Fruit fly (Drosophila melanogaster): ENCODE measurements around the gene CG44475.

- TF ChIP-seq fd96Ca (GFP tag; IDR thresholded peaks at IDR 0.05) (peak; percentile 53; the same call in 2 of the 3 replicates), CG8301 (tag; optimal IDR thresholded peaks at IDR 0.05) (peak; percentile 66), Pif1A (GFP tag; optimal IDR thresholded peaks at IDR 0.05) (peak; percentile 30), CG9948 (tag; optimal IDR thresholded peaks at IDR 0.05) (peak; percentile 69), CG10348 (GFP tag; IDR thresholded peaks at IDR 0.05) (peak; percentile 73), D1 (tag; optimal IDR thresholded peaks at IDR 0.05) (no peak), Snoo (tag; optimal IDR thresholded peaks at IDR 0.05) (peak; percentile 64), Pif1B (GFP tag; optimal IDR thresholded peaks at IDR 0.05) (peak; percentile 20), CG14655 (GFP tag; optimal IDR thresholded peaks at IDR 0.05) (peak; percentile 53), CG4496 (GFP tag; IDR thresholded peaks at IDR 0.05) (peak; percentile 66), gl (tag; optimal IDR thresholded peaks at IDR 0.05) (no peak), CG17806 (tag; optimal IDR thresholded peaks at IDR 0.05) (peak; percentile 54), Ets98B (GFP tag; IDR thresholded peaks at IDR 0.05) (peak; percentile 60; the same call in 1 of the 2 replicates), CG34367 (tag; optimal IDR thresholded peaks at IDR 0.05) (peak; percentile 60)
Measured at dm6 chr2L:15912008-15912900, 29.3 kb upstream of the CG44475 start.

Data from whole organism, pupa.